Fruit fly (Drosophila melanogaster) whole organism, embryonic: Measurements from ENCODE around the gene CG5447.

ENCODE experiments used
- ATbp ChIP-seq: fragments of 200-800 bp; sonication (Bioruptor generic); optimal IDR thresholded peaks from 2 replicates; lab custom pipeline; 2017; ENCODE audit warnings: missing biosample characterization, mild to moderate bottlenecking, missing genetic modification characterization, missing genetic modification reagents
- B-H2 ChIP-seq: fragments of 200-800 bp; sonication (Bioruptor generic); optimal IDR thresholded peaks from 2 replicates; lab custom pipeline; 2018; ENCODE audit warnings: missing biosample characterization, mild to moderate bottlenecking, missing genetic modification characterization
- CG10274 ChIP-seq: fragments of 200-800 bp; sonication (Bioruptor generic); optimal IDR thresholded peaks from 3 replicates; lab custom pipeline; 2017; ENCODE audit warnings: missing biosample characterization, mild to moderate bottlenecking, missing genetic modification characterization
- CG10654 ChIP-seq: fragments of 200-800 bp; sonication (Bioruptor generic); optimal IDR thresholded peaks from 2 replicates; lab custom pipeline; 2016; ENCODE audit warnings: missing biosample characterization, missing genetic modification characterization
- CG12659 ChIP-seq: fragments of 200-800 bp; sonication (Bioruptor generic); optimal IDR thresholded peaks from 3 replicates; lab custom pipeline; 2017; ENCODE audit warnings: mild to moderate bottlenecking, missing biosample characterization, missing genetic modification reagents, missing genetic modification characterization
- CG13123 ChIP-seq: fragments of 200-800 bp; sonication (Bioruptor generic); optimal IDR thresholded peaks from 2 replicates; lab custom pipeline; 2016; ENCODE audit warnings: missing biosample characterization, missing genetic modification characterization
- CG14050 ChIP-seq: fragments of 200-800 bp; sonication (Bioruptor generic); IDR thresholded peaks from 3 replicates; pipeline ENCODE4 v1.3.6; 2022; ENCODE audit warnings: missing biosample characterization, missing genetic modification characterization
- CG16815 ChIP-seq: fragments of 200-800 bp; sonication (Bioruptor generic); optimal IDR thresholded peaks from 3 replicates; lab custom pipeline; 2017; ENCODE audit warnings: missing biosample characterization, mild to moderate bottlenecking, missing genetic modification characterization
- CG17802 ChIP-seq: fragments of 200-800 bp; sonication (Bioruptor generic); optimal IDR thresholded peaks from 2 replicates; lab custom pipeline; 2018; ENCODE audit warnings: missing biosample characterization, mild to moderate bottlenecking, missing genetic modification characterization, moderate library complexity
- CG2202 ChIP-seq: fragments of 200-800 bp; sonication (Bioruptor generic); optimal IDR thresholded peaks from 2 replicates; lab custom pipeline; 2018; ENCODE audit warnings: missing biosample characterization, mild to moderate bottlenecking, missing genetic modification characterization
- CG32532 ChIP-seq: fragments of 200-800 bp; sonication (Bioruptor generic); IDR thresholded peaks from 2 replicates; pipeline ENCODE4 v1.3.6; 2022; ENCODE audit warnings: missing biosample characterization, missing genetic modification characterization
- CG32772 ChIP-seq: fragments of 200-800 bp; sonication (Bioruptor generic); IDR thresholded peaks from 2 replicates; pipeline ENCODE4 v1.3.6; 2022; ENCODE audit warnings: missing biosample characterization, missing genetic modification characterization
- CG33213 ChIP-seq: fragments of 200-800 bp; sonication (Bioruptor generic); optimal IDR thresholded peaks from 3 replicates; lab custom pipeline; 2016; ENCODE audit warnings: missing biosample characterization, missing genetic modification characterization
- CG4360 ChIP-seq: fragments of 200-800 bp; sonication (Bioruptor generic); IDR thresholded peaks from 2 replicates; pipeline ENCODE4 v1.3.6; 2022; ENCODE audit warnings: missing biosample characterization, missing genetic modification characterization
- CG6175 ChIP-seq: fragments of 200-800 bp; sonication (Bioruptor generic); IDR thresholded peaks from 3 replicates; pipeline ENCODE4 v1.3.6; 2022; ENCODE audit warnings: missing biosample characterization, missing genetic modification characterization
- CG6272 ChIP-seq: fragments of 200-800 bp; sonication (Bioruptor generic); IDR thresholded peaks from 2 replicates; pipeline ENCODE4 v1.3.6; 2022; ENCODE audit warnings: missing biosample characterization, missing genetic modification characterization
- CG6813 ChIP-seq: fragments of 200-800 bp; sonication (Bioruptor generic); optimal IDR thresholded peaks from 2 replicates; lab custom pipeline; 2017; ENCODE audit warnings: missing biosample characterization, missing genetic modification characterization, mild to moderate bottlenecking, moderate library complexity, missing genetic modification reagents
- CHES-1-like ChIP-seq: fragments of 200-800 bp; sonication (Bioruptor generic); optimal IDR thresholded peaks from 2 replicates; lab custom pipeline; 2016; ENCODE audit warnings: missing biosample characterization, missing genetic modification characterization
- Chrac-16 ChIP-seq: fragments of 200-800 bp; sonication (Bioruptor generic); optimal IDR thresholded peaks from 3 replicates; lab custom pipeline; 2016; ENCODE audit warnings: missing biosample characterization, missing genetic modification characterization
- Dip2 ChIP-seq: fragments of 200-800 bp; sonication (Bioruptor generic); IDR thresholded peaks from 2 replicates; pipeline ENCODE4 v1.3.6; 2022; ENCODE audit warnings: missing biosample characterization, missing genetic modification characterization
- Dp ChIP-seq: fragments of 200-800 bp; sonication (Bioruptor generic); optimal IDR thresholded peaks from 2 replicates; lab custom pipeline; 2018; ENCODE audit warnings: missing biosample characterization, mild to moderate bottlenecking, missing genetic modification characterization, moderate library complexity
- HLHmδ ChIP-seq: fragments of 200-800 bp; sonication (Bioruptor generic); optimal IDR thresholded peaks from 2 replicates; lab custom pipeline; 2018; ENCODE audit warnings: missing biosample characterization, mild to moderate bottlenecking, missing genetic modification characterization, moderate library complexity
- Hr39 ChIP-seq: fragments of >200 bp; optimal IDR thresholded peaks from 2 replicates; lab custom pipeline; 2017
- Lim3 ChIP-seq: fragments of 200-800 bp; sonication (Bioruptor generic); IDR thresholded peaks from 2 replicates; pipeline ENCODE4 v1.3.6; 2022; ENCODE audit warnings: missing biosample characterization, missing genetic modification characterization
- MTF-1 ChIP-seq: fragments of 200-800 bp; sonication (Bioruptor generic); optimal IDR thresholded peaks from 2 replicates; lab custom pipeline; 2018; ENCODE audit warnings: missing biosample characterization, mild to moderate bottlenecking, missing genetic modification characterization, borderline replicate concordance
- Meics ChIP-seq: fragments of 200-800 bp; sonication (Bioruptor generic); optimal IDR thresholded peaks from 2 replicates; lab custom pipeline; 2017; ENCODE audit warnings: missing biosample characterization, mild to moderate bottlenecking, missing genetic modification characterization
- TFAM ChIP-seq: fragments of 200-800 bp; sonication (Bioruptor generic); optimal IDR thresholded peaks from 2 replicates; lab custom pipeline; 2017; ENCODE audit warnings: missing biosample characterization, missing genetic modification characterization, inconsistent platforms
- Vsx1 ChIP-seq: fragments of 200-800 bp; sonication (Bioruptor generic); optimal IDR thresholded peaks from 2 replicates; lab custom pipeline; 2017; ENCODE audit warnings: missing biosample characterization, mild to moderate bottlenecking, missing genetic modification characterization, missing genetic modification reagents
- ash1 ChIP-seq: fragments of 200-800 bp; sonication (Bioruptor generic); optimal IDR thresholded peaks from 2 replicates; lab custom pipeline; 2018; ENCODE audit warnings: missing biosample characterization, mild to moderate bottlenecking, missing genetic modification characterization
- bab2 ChIP-seq: fragments of 200-800 bp; sonication (Bioruptor generic); optimal IDR thresholded peaks from 2 replicates; lab custom pipeline; 2016; ENCODE audit warnings: missing biosample characterization, missing genetic modification characterization
- croc ChIP-seq: fragments of 200-800 bp; sonication (Bioruptor generic); conservative IDR thresholded peaks from 3 replicates; pipeline ENCODE4 v1.3.6; 2022; ENCODE audit warnings: missing biosample characterization, missing genetic modification characterization
- danr ChIP-seq: fragments of 200-800 bp; sonication (Bioruptor generic); IDR thresholded peaks from 2 replicates; pipeline ENCODE4 v1.3.6; 2022; ENCODE audit warnings: missing biosample characterization, missing genetic modification characterization
- dati ChIP-seq: fragments of 200-800 bp; sonication (Bioruptor generic); IDR thresholded peaks from 2 replicates; pipeline ENCODE4 v1.3.6; 2022; ENCODE audit warnings: missing biosample characterization, missing genetic modification characterization
- dysf ChIP-seq: fragments of 200-800 bp; sonication (Bioruptor generic); IDR thresholded peaks from 3 replicates; pipeline ENCODE4 v1.3.6; 2022; ENCODE audit warnings: missing biosample characterization, missing genetic modification characterization
- en ChIP-seq: fragments of 200-800 bp; sonication (Bioruptor generic); optimal IDR thresholded peaks from 2 replicates; lab custom pipeline; 2016; ENCODE audit warnings: missing biosample characterization, missing genetic modification characterization
- ewg ChIP-seq: fragments of 200-800 bp; sonication (Bioruptor generic); optimal IDR thresholded peaks from 3 replicates; lab custom pipeline; 2017; ENCODE audit warnings: mild to moderate bottlenecking, missing biosample characterization, missing genetic modification reagents, missing genetic modification characterization
- fd64A ChIP-seq: fragments of 200-800 bp; sonication (Bioruptor generic); optimal IDR thresholded peaks from 3 replicates; lab custom pipeline; 2018; ENCODE audit warnings: missing biosample characterization, mild to moderate bottlenecking, missing genetic modification characterization
- ftz-f1 ChIP-seq: fragments of 200-800 bp; sonication (Bioruptor generic); optimal IDR thresholded peaks from 2 replicates; lab custom pipeline; 2016; ENCODE audit warnings: missing biosample characterization, missing genetic modification characterization
- hkb ChIP-seq, 2 experiments: fragments of 200-800 bp in 1 of 2; fragments of >200 bp in 1 of 2; sonication (Bioruptor generic) in 1 of 2; IDR thresholded peaks in 1 of 2; optimal IDR thresholded peaks in 1 of 2; 2 replicates each; pipeline versions ENCODE4 v1.3.6 to Lab custom; 2017 to 2022; ENCODE audit warnings: missing biosample characterization in 1 of 2, missing genetic modification characterization in 1 of 2
- lab ChIP-seq: fragments of 200-800 bp; sonication (Bioruptor generic); optimal IDR thresholded peaks from 3 replicates; lab custom pipeline; 2017; ENCODE audit warnings: missing biosample characterization, missing genetic modification characterization, mild to moderate bottlenecking, moderate library complexity, missing genetic modification reagents
- lilli ChIP-seq: fragments of 200-800 bp; sonication (Bioruptor generic); optimal IDR thresholded peaks from 3 replicates; lab custom pipeline; 2016; ENCODE audit warnings: missing biosample characterization, missing genetic modification characterization
- mirr ChIP-seq: fragments of 200-800 bp; sonication (Bioruptor generic); optimal IDR thresholded peaks from 3 replicates; lab custom pipeline; 2018; ENCODE audit warnings: missing biosample characterization, mild to moderate bottlenecking, missing genetic modification characterization
- oc ChIP-seq: fragments of 200-800 bp; sonication (Bioruptor generic); optimal IDR thresholded peaks from 2 replicates; lab custom pipeline; 2018; ENCODE audit warnings: missing biosample characterization, mild to moderate bottlenecking, missing genetic modification characterization, moderate library complexity
- phol ChIP-seq: fragments of 200-800 bp; sonication (Bioruptor generic); optimal IDR thresholded peaks from 3 replicates; lab custom pipeline; 2018; ENCODE audit warnings: missing biosample characterization, mild to moderate bottlenecking, missing genetic modification characterization, moderate library complexity
- pita ChIP-seq: fragments of 200-800 bp; sonication (Bioruptor generic); optimal IDR thresholded peaks from 2 replicates; lab custom pipeline; 2017; ENCODE audit warnings: missing biosample characterization, mild to moderate bottlenecking, missing genetic modification characterization
- psq ChIP-seq: fragments of 200-800 bp; sonication (Bioruptor generic); optimal IDR thresholded peaks from 2 replicates; lab custom pipeline; 2017; ENCODE audit warnings: missing biosample characterization, missing genetic modification characterization
- row ChIP-seq: fragments of 200-800 bp; sonication (Bioruptor generic); IDR thresholded peaks from 3 replicates; pipeline ENCODE4 v1.3.6; 2022; ENCODE audit warnings: missing biosample characterization, missing genetic modification characterization
- scrt ChIP-seq: fragments of 200-800 bp; sonication (Bioruptor generic); optimal IDR thresholded peaks from 2 replicates; lab custom pipeline; 2018; ENCODE audit warnings: missing biosample characterization, mild to moderate bottlenecking, missing genetic modification characterization, moderate library complexity
- seq ChIP-seq: fragments of 200-800 bp; sonication (Bioruptor generic); IDR thresholded peaks from 2 replicates; pipeline ENCODE4 v1.3.6; 2022; ENCODE audit warnings: missing biosample characterization, missing genetic modification characterization
- tup ChIP-seq: fragments of 200-800 bp; sonication (Bioruptor generic); optimal IDR thresholded peaks from 2 replicates; lab custom pipeline; 2016; ENCODE audit warnings: missing biosample characterization, mild to moderate bottlenecking, missing genetic modification characterization, moderate library complexity
- vvl ChIP-seq: fragments of 200-800 bp; sonication (Bioruptor generic); IDR thresholded peaks from 2 replicates; pipeline ENCODE4 v1.3.6; 2022; ENCODE audit warnings: missing biosample characterization, missing genetic modification characterization
- zen2 ChIP-seq: fragments of 200-800 bp; sonication (Bioruptor generic); IDR thresholded peaks from 3 replicates; pipeline ENCODE4 v1.3.6; 2022; ENCODE audit warnings: missing biosample characterization, missing genetic modification characterization; ENCODE audit not compliant: partially characterized antibody

The CG5447 gene

dm6 chr3R:26409780-26410179 is 42.6 kb upstream of the CG5447 start (continued):
- no peak for TF ChIP-seq CG17802 (tag; lab: Kevin White, UChicago)
- TF ChIP-seq en (GFP tag; lab: Kevin White, UChicago) = no peak
- TF ChIP-seq zen2 = no peak
- no peak for TF ChIP-seq CG32772 (GFP tag; lab: Robert Waterston, UW)
- no peak for TF ChIP-seq CG6175 (GFP tag; lab: Robert Waterston, UW)
- TF ChIP-seq CG6272 (GFP tag; lab: Robert Waterston, UW) = no peak
- TF ChIP-seq B-H2 (GFP tag; lab: Kevin White, UChicago) = no peak
- no peak for TF ChIP-seq dati (GFP tag; lab: Robert Waterston, UW)
- TF ChIP-seq bab2 (GFP tag; lab: Kevin White, UChicago) = no peak
- TF ChIP-seq CG32532 (GFP tag; lab: Robert Waterston, UW) = no peak
- TF ChIP-seq oc = no peak
- no peak for TF ChIP-seq vvl
- no peak for TF ChIP-seq hkb (optimal IDR thresholded peaks at IDR 0.05; lab: Kevin White, UChicago)
- TF ChIP-seq hkb (GFP tag; IDR thresholded peaks at IDR 0.05; lab: Robert Waterston, UW) = no peak
- no peak for TF ChIP-seq CG12659 (GFP tag; lab: Kevin White, UChicago)
- TF ChIP-seq CG16815 (GFP tag; lab: Kevin White, UChicago) = no peak
- no peak for TF ChIP-seq psq (GFP tag; lab: Kevin White, UChicago)
- no peak for TF ChIP-seq CHES-1-like
- TF ChIP-seq CG2202 (tag; lab: Kevin White, UChicago) = no peak
- TF ChIP-seq CG10274 (GFP tag; lab: Kevin White, UChicago) = no peak
- no peak for TF ChIP-seq Dp (GFP tag; lab: Kevin White, UChicago)
- TF ChIP-seq tup = no peak
- peak; percentile 43 for TF ChIP-seq lab (GFP tag; lab: Kevin White, UChicago)
- no peak for TF ChIP-seq phol (tag; lab: Kevin White, UChicago)
- no peak for TF ChIP-seq CG10654
- TF ChIP-seq ewg (GFP tag; lab: Kevin White, UChicago) = no peak
- TF ChIP-seq TFAM (GFP tag; lab: Kevin White, UChicago) = no peak
- no peak for TF ChIP-seq row (GFP tag; lab: Robert Waterston, UW)
- no peak for TF ChIP-seq lilli
- TF ChIP-seq HLHmδ = no peak
- TF ChIP-seq scrt (GFP tag; lab: Kevin White, UChicago) = no peak
- peak; percentile 71; the same call in 2 of the 3 replicates for TF ChIP-seq dysf
- no peak for TF ChIP-seq Chrac-16 (GFP tag; lab: Kevin White, UChicago)
- no peak for TF ChIP-seq CG33213
- no peak for TF ChIP-seq Lim3 (GFP tag; lab: Robert Waterston, UW)
- no peak for TF ChIP-seq ash1 (GFP tag; lab: Kevin White, UChicago)
- no peak for TF ChIP-seq CG6813 (GFP tag; lab: Kevin White, UChicago)
- no peak for TF ChIP-seq ftz-f1 (GFP tag; lab: Kevin White, UChicago)
- TF ChIP-seq seq (GFP tag; lab: Robert Waterston, UW) = no peak
- no peak for TF ChIP-seq mirr (GFP tag; lab: Kevin White, UChicago)
- TF ChIP-seq CG4360 (GFP tag; lab: Robert Waterston, UW) = no peak
- TF ChIP-seq CG13123 (GFP tag; lab: Kevin White, UChicago) = no peak
- TF ChIP-seq MTF-1 = no peak
- no peak for TF ChIP-seq Hr39
- no peak for TF ChIP-seq Vsx1
- no peak for TF ChIP-seq Dip2 (GFP tag; lab: Robert Waterston, UW)
- TF ChIP-seq fd64A (GFP tag; lab: Kevin White, UChicago) = no peak
- no peak for TF ChIP-seq ATbp (GFP tag; lab: Kevin White, UChicago)
- TF ChIP-seq pita = no peak
- TF ChIP-seq danr = peak; percentile 32; the same call in 1 of the 2 replicates
- no peak; the same call in 2 of the 3 replicates for TF ChIP-seq CG14050 (GFP tag; lab: Robert Waterston, UW)
- TF ChIP-seq Meics = peak; percentile 21
- TF ChIP-seq croc (GFP tag; lab: Robert Waterston, UW) = no peak
